Fruit fly (Drosophila melanogaster) whole organism, embryonic: ENCODE measurements around the gene CG13829.
A peak's percentile ranks its signal among the peaks of the same experiment; 100 is the strongest.

Experiments
- Bteb2 ChIP-seq: fragments of 200-800 bp; sonication (Bioruptor generic); optimal IDR thresholded peaks from 2 replicates; lab custom pipeline; 2016; ENCODE audit warnings: missing biosample characterization, missing genetic modification characterization
- CG10979 ChIP-seq: fragments of 200-800 bp; sonication (Bioruptor generic); optimal IDR thresholded peaks from 2 replicates; lab custom pipeline; 2018; ENCODE audit warnings: missing biosample characterization, mild to moderate bottlenecking, missing genetic modification characterization, moderate library complexity
- CG11696 ChIP-seq: fragments of 200-800 bp; sonication (Bioruptor generic); IDR thresholded peaks from 2 replicates; pipeline ENCODE4 v1.3.6; 2022; ENCODE audit warnings: missing biosample characterization, missing genetic modification characterization
- CG13624 ChIP-seq: fragments of 200-800 bp; sonication (Bioruptor generic); optimal IDR thresholded peaks from 2 replicates; lab custom pipeline; 2016; ENCODE audit warnings: missing biosample characterization, missing genetic modification characterization
- CG14667 ChIP-seq: fragments of 200-800 bp; sonication (Bioruptor generic); IDR thresholded peaks from 2 replicates; pipeline ENCODE4 v1.3.6; 2022; ENCODE audit warnings: missing biosample characterization, missing genetic modification characterization
- CG15269 ChIP-seq: fragments of 200-800 bp; sonication (Bioruptor generic); optimal IDR thresholded peaks from 2 replicates; lab custom pipeline; 2018; ENCODE audit warnings: missing biosample characterization, mild to moderate bottlenecking, missing genetic modification characterization, moderate library complexity
- CG17912 ChIP-seq: fragments of 200-800 bp; sonication (Bioruptor generic); optimal IDR thresholded peaks from 2 replicates; lab custom pipeline; 2018; ENCODE audit warnings: missing biosample characterization, mild to moderate bottlenecking, missing genetic modification characterization
- CG2199 ChIP-seq: fragments of 200-800 bp; sonication (Bioruptor generic); IDR thresholded peaks from 3 replicates; pipeline ENCODE4 v1.3.6; 2022; ENCODE audit warnings: missing biosample characterization, missing genetic modification characterization
- CG2202 ChIP-seq: fragments of 200-800 bp; sonication (Bioruptor generic); optimal IDR thresholded peaks from 2 replicates; lab custom pipeline; 2018; ENCODE audit warnings: missing biosample characterization, mild to moderate bottlenecking, missing genetic modification characterization
- CG31388 ChIP-seq: fragments of 200-800 bp; sonication (Bioruptor generic); optimal IDR thresholded peaks from 2 replicates; lab custom pipeline; 2016; ENCODE audit warnings: missing biosample characterization, missing genetic modification characterization
- CG4730 ChIP-seq: fragments of 200-800 bp; sonication (Bioruptor generic); IDR thresholded peaks from 2 replicates; pipeline ENCODE4 v1.3.6; 2022; ENCODE audit warnings: missing biosample characterization, missing genetic modification characterization
- CG6272 ChIP-seq: fragments of 200-800 bp; sonication (Bioruptor generic); IDR thresholded peaks from 2 replicates; pipeline ENCODE4 v1.3.6; 2022; ENCODE audit warnings: missing biosample characterization, missing genetic modification characterization
- CG7372 ChIP-seq: fragments of 200-800 bp; sonication (Bioruptor generic); IDR thresholded peaks from 2 replicates; pipeline ENCODE4 v1.3.6; 2022; ENCODE audit warnings: missing biosample characterization, missing genetic modification characterization
- CG7963 ChIP-seq: fragments of 200-800 bp; sonication (Bioruptor generic); IDR thresholded peaks from 3 replicates; pipeline ENCODE4 v1.3.6; 2022; ENCODE audit warnings: missing biosample characterization, missing genetic modification characterization; ENCODE audit not compliant: partially characterized antibody
- Chrac-16 ChIP-seq: fragments of 200-800 bp; sonication (Bioruptor generic); optimal IDR thresholded peaks from 3 replicates; lab custom pipeline; 2016; ENCODE audit warnings: missing biosample characterization, missing genetic modification characterization
- D ChIP-seq, 2 experiments: fragments of 200-800 bp in 1 of 2; fragments of >200 bp in 1 of 2; sonication (Bioruptor generic) in 1 of 2; optimal IDR thresholded peaks; 2 replicates in 1 of 2; 3 replicates in 1 of 2; lab custom pipeline; 2017; ENCODE audit warnings: mild to moderate bottlenecking in 1 of 2, missing biosample characterization in 1 of 2, missing genetic modification characterization in 1 of 2, missing genetic modification reagents in 1 of 2
- Dll ChIP-seq: fragments of 200-800 bp; sonication (Bioruptor generic); IDR thresholded peaks from 4 replicates; pipeline ENCODE4 v1.3.6; 2022; ENCODE audit warnings: missing biosample characterization, missing genetic modification characterization; ENCODE audit not compliant: partially characterized antibody
- Fer2 ChIP-seq: fragments of 200-800 bp; sonication (Bioruptor generic); optimal IDR thresholded peaks from 2 replicates; lab custom pipeline; 2018; ENCODE audit warnings: missing biosample characterization, mild to moderate bottlenecking, missing genetic modification characterization, moderate library complexity
- Fer3 ChIP-seq: fragments of 200-800 bp; sonication (Bioruptor generic); optimal IDR thresholded peaks from 2 replicates; lab custom pipeline; 2018; ENCODE audit warnings: missing biosample characterization, mild to moderate bottlenecking, missing genetic modification characterization, moderate library complexity
- MBD-R2 ChIP-seq: fragments of 200-800 bp; sonication (Bioruptor generic); IDR thresholded peaks from 2 replicates; pipeline ENCODE4 v1.3.6; 2022; ENCODE audit warnings: missing biosample characterization, missing genetic modification characterization
- MESR4 ChIP-seq: fragments of 200-800 bp; sonication (Bioruptor generic); optimal IDR thresholded peaks from 2 replicates; lab custom pipeline; 2018; ENCODE audit warnings: missing biosample characterization, mild to moderate bottlenecking, missing genetic modification characterization, moderate library complexity
- MTF-1 ChIP-seq: fragments of 200-800 bp; sonication (Bioruptor generic); optimal IDR thresholded peaks from 2 replicates; lab custom pipeline; 2018; ENCODE audit warnings: missing biosample characterization, mild to moderate bottlenecking, missing genetic modification characterization, borderline replicate concordance
- NC2α ChIP-seq: fragments of 200-800 bp; sonication (Bioruptor generic); optimal IDR thresholded peaks from 2 replicates; lab custom pipeline; 2016; ENCODE audit warnings: missing biosample characterization, missing genetic modification characterization
- Nf-YB ChIP-seq: fragments of 200-800 bp; sonication (Bioruptor generic); optimal IDR thresholded peaks from 3 replicates; lab custom pipeline; 2019; ENCODE audit warnings: missing biosample characterization, mild to moderate bottlenecking, missing genetic modification characterization, moderate library complexity
- Nf-YC ChIP-seq: fragments of 200-800 bp; optimal IDR thresholded peaks from 3 replicates; lab custom pipeline; 2019; ENCODE audit warnings: missing biosample characterization, mild to moderate bottlenecking, missing genetic modification characterization, moderate library complexity
- NfI ChIP-seq: fragments of 200-800 bp; sonication (Bioruptor generic); optimal IDR thresholded peaks from 3 replicates; lab custom pipeline; 2018; ENCODE audit warnings: missing biosample characterization, mild to moderate bottlenecking, missing genetic modification characterization, moderate library complexity
- Opbp ChIP-seq: fragments of 200-800 bp; sonication (Bioruptor generic); IDR thresholded peaks from 3 replicates; pipeline ENCODE4 v1.3.6; 2022; ENCODE audit warnings: missing biosample characterization, missing genetic modification characterization; ENCODE audit not compliant: partially characterized antibody
- Pdp1 ChIP-seq, 2 experiments: fragments of 200-800 bp; sonication (Bioruptor generic); optimal IDR thresholded peaks; 3 replicates each; lab custom pipeline; 2016; ENCODE audit warnings: missing biosample characterization in 2 of 2, missing genetic modification characterization in 2 of 2, mild to moderate bottlenecking in 1 of 2, moderate library complexity in 1 of 2
- Spps ChIP-seq: fragments of 200-800 bp; sonication (Bioruptor generic); optimal IDR thresholded peaks from 2 replicates; lab custom pipeline; 2018; ENCODE audit warnings: missing biosample characterization, mild to moderate bottlenecking, missing genetic modification characterization
- Trl ChIP-seq, 3 experiments: fragments of >200 bp in 2 of 3; fragments of 200-800 bp in 1 of 3; sonication (Bioruptor generic) in 1 of 3; optimal IDR thresholded peaks; 2 replicates in 1 of 3; 3 replicates in 2 of 3; lab custom pipeline; 2016 to 2017; ENCODE audit warnings: missing biosample characterization in 1 of 3, missing genetic modification characterization in 1 of 3
- Usf ChIP-seq: fragments of 200-800 bp; sonication (Bioruptor generic); optimal IDR thresholded peaks from 2 replicates; lab custom pipeline; 2017; ENCODE audit warnings: missing genotype, missing biosample characterization, missing genetic modification characterization
- Xrp1 ChIP-seq: fragments of 200-800 bp; sonication (Bioruptor generic); IDR thresholded peaks from 2 replicates; pipeline ENCODE4 v1.3.6; 2022; ENCODE audit warnings: missing biosample characterization, missing genetic modification characterization
- ara ChIP-seq: fragments of 200-800 bp; sonication (Bioruptor generic); IDR thresholded peaks from 2 replicates; pipeline ENCODE4 v1.3.6; 2022; ENCODE audit warnings: missing biosample characterization, missing genetic modification characterization
- chinmo ChIP-seq: fragments of 200-800 bp; sonication (Bioruptor generic); IDR thresholded peaks from 4 replicates; pipeline ENCODE4 v1.3.6; 2022; ENCODE audit warnings: missing biosample characterization, missing genetic modification characterization; ENCODE audit not compliant: partially characterized antibody
- dmrt99B ChIP-seq: fragments of 200-800 bp; sonication (Bioruptor generic); optimal IDR thresholded peaks from 2 replicates; lab custom pipeline; 2018; ENCODE audit warnings: missing biosample characterization, mild to moderate bottlenecking, missing genetic modification characterization, moderate library complexity
- fd3F ChIP-seq: fragments of 200-800 bp; sonication (Bioruptor generic); optimal IDR thresholded peaks from 2 replicates; lab custom pipeline; 2018; ENCODE audit warnings: missing biosample characterization, mild to moderate bottlenecking, missing genetic modification characterization, moderate library complexity
- ftz-f1 ChIP-seq: fragments of 200-800 bp; sonication (Bioruptor generic); optimal IDR thresholded peaks from 2 replicates; lab custom pipeline; 2016; ENCODE audit warnings: missing biosample characterization, missing genetic modification characterization
- gcm2 ChIP-seq: fragments of 200-800 bp; sonication (Bioruptor generic); optimal IDR thresholded peaks from 2 replicates; lab custom pipeline; 2016; ENCODE audit warnings: missing biosample characterization, missing genetic modification characterization
- jing ChIP-seq: fragments of 200-800 bp; sonication (Bioruptor generic); optimal IDR thresholded peaks from 2 replicates; lab custom pipeline; 2018; ENCODE audit warnings: missing biosample characterization, mild to moderate bottlenecking, missing genetic modification characterization
- klu ChIP-seq: fragments of 200-800 bp; sonication (Bioruptor generic); IDR thresholded peaks from 2 replicates; pipeline ENCODE4 v1.3.6; 2022; ENCODE audit warnings: missing biosample characterization, missing genetic modification characterization
- maf-S ChIP-seq: fragments of 200-800 bp; sonication (Bioruptor generic); optimal IDR thresholded peaks from 2 replicates; lab custom pipeline; 2016; ENCODE audit warnings: missing biosample characterization, missing genetic modification characterization
- scrt ChIP-seq: fragments of 200-800 bp; sonication (Bioruptor generic); optimal IDR thresholded peaks from 2 replicates; lab custom pipeline; 2018; ENCODE audit warnings: missing biosample characterization, mild to moderate bottlenecking, missing genetic modification characterization, moderate library complexity
- sens-2 ChIP-seq: fragments of 200-800 bp; sonication (Bioruptor generic); IDR thresholded peaks from 2 replicates; pipeline ENCODE4 v1.3.6; 2022; ENCODE audit warnings: missing biosample characterization, missing genetic modification characterization
- seq ChIP-seq: fragments of 200-800 bp; sonication (Bioruptor generic); IDR thresholded peaks from 2 replicates; pipeline ENCODE4 v1.3.6; 2022; ENCODE audit warnings: missing biosample characterization, missing genetic modification characterization
- stc ChIP-seq: fragments of 200-800 bp; sonication (Bioruptor generic); IDR thresholded peaks from 2 replicates; pipeline ENCODE4 v1.3.6; 2022; ENCODE audit warnings: missing biosample characterization, missing genetic modification characterization
- ttk ChIP-seq: fragments of 200-800 bp; sonication (Bioruptor generic); IDR thresholded peaks from 2 replicates; pipeline ENCODE4 v2.1.2; 2022; ENCODE audit warnings: missing biosample characterization, missing genetic modification characterization
- z ChIP-seq: fragments of 200-800 bp; sonication (Bioruptor generic); IDR thresholded peaks from 3 replicates; pipeline ENCODE4 v1.3.6; 2022; ENCODE audit warnings: missing biosample characterization, missing genetic modification characterization
- zfh2 ChIP-seq: fragments of 200-800 bp; sonication (Bioruptor generic); optimal IDR thresholded peaks from 2 replicates; lab custom pipeline; 2016; ENCODE audit warnings: missing biosample characterization, missing genetic modification characterization

Gene CG13829

DNA sequence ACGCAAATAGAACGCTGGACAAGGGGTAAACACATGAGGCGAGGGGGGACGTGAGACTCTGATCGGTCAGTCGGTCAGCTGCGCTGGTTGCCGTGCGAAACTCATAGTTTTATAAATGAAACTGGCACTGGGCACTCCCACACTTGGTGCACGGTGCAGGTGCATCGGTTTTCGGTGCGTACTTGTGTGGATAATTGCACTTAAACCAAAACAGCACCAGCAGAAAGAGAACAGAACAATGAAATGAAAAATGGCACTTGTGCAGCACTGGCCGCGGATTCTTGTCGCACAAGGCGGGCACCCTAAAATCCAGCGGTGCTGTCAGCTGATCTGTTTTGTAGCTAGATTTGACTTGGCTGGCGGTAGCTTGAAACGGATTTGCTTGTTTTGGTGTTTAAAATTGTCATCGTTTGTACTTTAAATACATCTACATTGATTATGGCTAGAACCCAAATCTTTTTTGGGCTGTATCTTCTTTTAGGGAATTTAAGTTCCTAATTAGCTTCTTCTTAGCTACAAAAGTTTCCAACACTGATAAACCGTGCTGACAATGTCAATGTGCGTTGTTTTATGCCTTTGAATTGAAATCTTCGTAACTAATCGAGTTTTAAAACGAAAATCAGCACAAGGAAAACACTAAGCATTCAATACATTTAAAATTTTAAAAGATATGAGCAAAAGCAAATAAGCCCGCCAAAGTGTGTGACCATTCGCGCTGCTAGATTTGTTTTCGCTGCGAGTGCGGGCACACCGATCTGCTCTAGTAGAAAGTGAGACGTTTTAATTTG is 43.3 kb downstream of the CG13829 start, which contains the start of the genes Rassf and CenB1A (continued):
- peak; percentile 4 for TF ChIP-seq Fer3 (tag; lab: Kevin White, UChicago)
- no peak for TF ChIP-seq klu (GFP tag; lab: Robert Waterston, UW)
- peak; percentile 64 for TF ChIP-seq CG13624
- no peak for TF ChIP-seq Fer2 (tag; lab: Kevin White, UChicago)
- peak; percentile 51; the same call in 1 of the 4 replicates for TF ChIP-seq Dll (GFP tag; lab: Robert Waterston, UW)
- peak; percentile 72 for TF ChIP-seq MESR4
- TF ChIP-seq CG17912 (GFP tag; lab: Kevin White, UChicago) = no peak
- TF ChIP-seq maf-S = peak; percentile 65
- TF ChIP-seq Spps (tag; lab: Kevin White, UChicago) = no peak
- TF ChIP-seq gcm2 = no peak
- TF ChIP-seq scrt = no peak
- no peak for TF ChIP-seq CG14667 (GFP tag; lab: Robert Waterston, UW)
- TF ChIP-seq ttk = no peak
- TF ChIP-seq stc = no peak
- TF ChIP-seq z (GFP tag; lab: Robert Waterston, UW) = no peak
- no peak for TF ChIP-seq MTF-1
- TF ChIP-seq Chrac-16 (GFP tag; lab: Kevin White, UChicago) = peak; percentile 33
- TF ChIP-seq chinmo (GFP tag; lab: Robert Waterston, UW) = 0 out of 4 replicates have a peak, but pooled peaks have one; percentile 49
- TF ChIP-seq fd3F (GFP tag; lab: Kevin White, UChicago) = no peak
- peak; percentile 28 for TF ChIP-seq NC2α
- peak; percentile 41 for TF ChIP-seq Xrp1 (GFP tag; lab: Robert Waterston, UW)
- no peak for TF ChIP-seq Nf-YC (tag; lab: Kevin White, UChicago)
- no peak for TF ChIP-seq jing (GFP tag; lab: Kevin White, UChicago)
- peak; percentile 31 to 35 for TF ChIP-seq Pdp1 (GFP tag; optimal IDR thresholded peaks at IDR 0.05; lab: Kevin White, UChicago)
- TF ChIP-seq CG7372 (GFP tag; lab: Robert Waterston, UW) = peak; percentile 47; the same call in 1 of the 2 replicates
- no peak for TF ChIP-seq CG2202
- TF ChIP-seq ftz-f1 (GFP tag; lab: Kevin White, UChicago) = no peak
- peak; percentile 80 for TF ChIP-seq zfh2 (GFP tag; lab: Kevin White, UChicago)
- TF ChIP-seq Bteb2 (GFP tag; lab: Kevin White, UChicago) = no peak
- peak in 1 of 2 experiments; percentile 12 for TF ChIP-seq Trl (optimal IDR thresholded peaks at IDR 0.05; lab: Kevin White, UChicago)
- peak; percentile 50 for TF ChIP-seq Trl (GFP tag; optimal IDR thresholded peaks at IDR 0.05; lab: Kevin White, UChicago)
- no peak for TF ChIP-seq sens-2 (GFP tag; lab: Robert Waterston, UW)
- no peak for TF ChIP-seq CG7963 (GFP tag; lab: Robert Waterston, UW)
- TF ChIP-seq CG4730 (GFP tag; lab: Robert Waterston, UW) = peak; percentile 52; the same call in 1 of the 2 replicates
- no peak for TF ChIP-seq seq (GFP tag; lab: Robert Waterston, UW)
- TF ChIP-seq NfI (GFP tag; lab: Kevin White, UChicago) = no peak
- TF ChIP-seq CG15269 = peak; percentile 11
- no peak for TF ChIP-seq dmrt99B (tag; lab: Kevin White, UChicago)
- no peak for TF ChIP-seq Opbp (GFP tag; lab: Robert Waterston, UW)
- TF ChIP-seq CG11696 (GFP tag; lab: Robert Waterston, UW) = no peak
- no peak for TF ChIP-seq CG2199 (GFP tag; lab: Robert Waterston, UW)
- TF ChIP-seq D (optimal IDR thresholded peaks at IDR 0.05; lab: Kevin White, UChicago) = no peak
- TF ChIP-seq D (GFP tag; optimal IDR thresholded peaks at IDR 0.05; lab: Kevin White, UChicago) = peak; percentile 24
- TF ChIP-seq Usf (GFP tag; lab: Kevin White, UChicago) = no peak
- TF ChIP-seq CG6272 (GFP tag; lab: Robert Waterston, UW) = no peak
- peak; percentile 11; the same call in 1 of the 2 replicates for TF ChIP-seq ara (GFP tag; lab: Robert Waterston, UW)
- peak; percentile 86 for TF ChIP-seq MBD-R2 (GFP tag; lab: Robert Waterston, UW)
- no peak for TF ChIP-seq Nf-YB (GFP tag; lab: Kevin White, UChicago)
- TF ChIP-seq CG31388 = no peak
- TF ChIP-seq CG10979 = peak; percentile 3
